Fruit fly (Drosophila melanogaster): ENCODE measurements around the gene f.

DNA sequence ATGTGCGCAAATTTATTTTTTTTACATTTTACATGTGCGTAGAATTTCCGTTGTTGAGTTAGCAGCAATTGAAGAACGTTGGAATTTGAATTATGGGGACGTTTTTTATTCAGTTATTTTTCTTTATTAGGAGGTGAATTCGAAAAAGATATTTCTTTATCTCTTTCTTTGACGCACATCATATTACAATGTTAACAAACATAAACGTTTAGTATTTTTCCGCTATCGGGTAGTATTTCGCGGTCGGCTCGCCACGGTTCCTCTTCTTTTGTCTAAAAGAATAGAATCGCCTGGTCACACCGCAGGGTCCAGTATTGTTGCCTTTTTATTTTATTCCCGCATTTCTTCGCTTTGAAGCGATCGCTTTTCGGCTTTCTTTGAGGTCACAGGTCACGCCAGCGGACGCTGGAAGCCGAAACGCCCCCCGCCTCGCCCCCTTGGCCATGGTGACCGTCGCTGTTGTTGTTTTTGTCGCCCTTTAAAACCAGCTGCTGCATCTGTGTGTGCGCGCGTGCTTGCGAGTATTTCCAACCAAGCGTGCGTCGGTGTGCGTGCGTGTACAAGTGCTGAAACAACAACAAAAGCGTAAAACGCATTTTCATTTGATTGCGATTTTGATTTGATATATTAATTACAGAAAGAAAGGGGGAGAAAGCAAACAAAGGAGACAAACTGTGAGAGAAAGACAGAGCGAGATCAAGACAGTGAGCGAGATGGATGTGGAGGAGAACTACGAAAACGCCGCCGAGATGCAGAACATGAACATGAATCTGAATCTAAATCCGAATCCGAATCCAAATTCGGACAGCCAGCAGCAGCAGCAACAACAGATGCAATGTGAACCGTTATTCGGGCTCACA, 69.7 kb downstream of the f start:
- TF ChIP-seq Dll (optimal IDR thresholded peaks at IDR 0.05), result no peak
- no peak for TF ChIP-seq EcR (GFP tag; optimal IDR thresholded peaks at IDR 0.05)

Measured in whole organism.